Worm (Caenorhabditis elegans): ENCODE results near the gene C05G5.2.

ce11 chrX:14791195-14791739 is 44.2 kb downstream of the C05G5.2 start:
- TF ChIP-seq mdl-1 (tag; optimal IDR thresholded peaks at IDR 0.05) (no peak), mab-5 (tag; optimal IDR thresholded peaks at IDR 0.05) (no peak), aly-2 (tag; optimal IDR thresholded peaks at IDR 0.05) (no peak), lin-39 (tag; optimal IDR thresholded peaks at IDR 0.05) (no peak), unc-39 (tag; optimal IDR thresholded peaks at IDR 0.05) (no peak), ceh-82 (tag; optimal IDR thresholded peaks at IDR 0.05) (no peak), unc-62 (GFP tag; optimal IDR thresholded peaks at IDR 0.05) (no peak), lin-13 (GFP tag; optimal IDR thresholded peaks at IDR 0.05) (no peak), dmd-4 (tag; optimal IDR thresholded peaks at IDR 0.05) (no peak), mbf-1 (tag; optimal IDR thresholded peaks at IDR 0.05) (no peak)
